Worm (Caenorhabditis elegans) whole organism, L3 larva: ENCODE results near the gene K12H6.8.
A peak's percentile ranks its signal among the peaks of the same experiment; 100 is the strongest.

Experiments
- ama-1 ChIP-seq: fragments of 150-350 bp; optimal IDR thresholded peaks from 2 replicates; lab custom pipeline; 2018
- fkh-10 ChIP-seq: sonication (generic microtip); optimal IDR thresholded peaks from 2 replicates; lab custom pipeline; 2017; ENCODE audit warnings: missing biosample characterization, missing genetic modification reagents, missing genetic modification characterization
- nhr-12 ChIP-seq: fragments of 150-350 bp; optimal IDR thresholded peaks from 2 replicates; lab custom pipeline; 2014; ENCODE audit warnings: missing biosample characterization, missing genetic modification characterization
- pha-4 ChIP-seq: fragments of 150-350 bp; optimal IDR thresholded peaks from 2 replicates; lab custom pipeline; 2014; ENCODE audit warnings: missing biosample characterization, missing genetic modification reagents, missing genetic modification characterization
- unc-62 ChIP-seq: fragments of 150-350 bp; sonication (generic microtip); optimal IDR thresholded peaks from 4 replicates; lab custom pipeline; 2014; ENCODE audit warnings: missing biosample characterization, missing genetic modification reagents, missing genetic modification characterization

DNA sequence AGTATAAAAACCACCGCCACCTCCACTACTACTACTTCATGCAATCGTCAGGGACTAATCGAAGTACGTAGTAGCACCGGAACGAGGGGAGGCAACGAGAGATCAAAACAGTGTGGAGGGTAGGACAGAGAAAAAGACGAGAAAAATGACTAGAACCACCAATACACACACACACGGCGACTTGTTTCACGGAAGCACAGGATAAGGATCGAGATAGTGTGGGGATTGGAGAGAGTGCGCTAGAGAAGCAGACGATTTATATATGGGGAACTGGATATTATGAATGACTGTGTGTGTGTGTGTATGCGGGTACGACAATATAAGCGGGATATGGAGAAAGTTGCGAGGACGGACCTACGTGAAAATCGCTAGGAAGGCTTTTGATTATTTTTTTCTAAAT, 27.1 kb downstream of the K12H6.8 start:
- TF ChIP-seq unc-62 (GFP tag; lab: Kevin White, UChicago), result no peak
- no peak for TF ChIP-seq pha-4 (tag; lab: Kevin White, UChicago)
- TF ChIP-seq fkh-10 (GFP tag; lab: Kevin White, UChicago), result no peak
- no peak for TF ChIP-seq nhr-12 (tag; lab: Kevin White, UChicago)
- peak; percentile 43 for TF ChIP-seq ama-1 (lab: Kevin White, UChicago)
